Worm (Caenorhabditis elegans) whole organism, early embryonic: ENCODE data around the gene K01D12.9.

Source experiments
- B0310.2 ChIP-seq: sonication (generic microtip); optimal IDR thresholded peaks from 2 replicates; lab custom pipeline; 2016; ENCODE audit warnings: mild to moderate bottlenecking, missing genetic modification characterization, missing compliant biosample characterization
- F13C5.2 ChIP-seq: sonication (generic microtip); optimal IDR thresholded peaks from 2 replicates; lab custom pipeline; 2017; ENCODE audit warnings: mild to moderate bottlenecking, missing genetic modification characterization, inconsistent platforms, missing compliant biosample characterization
- aly-1 ChIP-seq: sonication (generic microtip); optimal IDR thresholded peaks from 2 replicates; lab custom pipeline; 2016; ENCODE audit warnings: missing genetic modification characterization, missing compliant biosample characterization
- ama-1 ChIP-seq: fragments of 150-350 bp; optimal IDR thresholded peaks from 2 replicates; lab custom pipeline; 2014
- ceh-13 ChIP-seq: fragments of 200-800 bp; sonication (Bioruptor generic); optimal IDR thresholded peaks from 2 replicates; lab custom pipeline; 2018; ENCODE audit warnings: mild to moderate bottlenecking, missing genetic modification characterization, missing compliant biosample characterization
- ceh-36 ChIP-seq: sonication (generic microtip); optimal IDR thresholded peaks from 2 replicates; lab custom pipeline; 2016; ENCODE audit warnings: missing genetic modification characterization, inconsistent platforms, missing compliant biosample characterization
- ets-7 ChIP-seq: sonication (generic microtip); optimal IDR thresholded peaks from 2 replicates; lab custom pipeline; 2016; ENCODE audit warnings: missing genotype, missing genetic modification characterization, missing compliant biosample characterization
- flt-1 ChIP-seq: fragments of 200-800 bp; sonication (Bioruptor generic); IDR thresholded peaks from 2 replicates; pipeline ENCODE4 v1.3.6; 2022; ENCODE audit warnings: missing genetic modification characterization, missing compliant biosample characterization
- hmbx-1 ChIP-seq: sonication (generic microtip); optimal IDR thresholded peaks from 2 replicates; lab custom pipeline; 2016; ENCODE audit warnings: mild to moderate bottlenecking, missing genetic modification characterization, missing compliant biosample characterization
- hmg-4 ChIP-seq: fragments of 200-800 bp; sonication (Bioruptor generic); optimal IDR thresholded peaks from 2 replicates; lab custom pipeline; 2018; ENCODE audit warnings: mild to moderate bottlenecking, missing genetic modification characterization, missing compliant biosample characterization
- hnd-1 ChIP-seq: sonication (generic microtip); optimal IDR thresholded peaks from 2 replicates; lab custom pipeline; 2016; ENCODE audit warnings: missing genetic modification characterization, missing compliant biosample characterization
- pes-1 ChIP-seq: fragments of 200-800 bp; sonication (Bioruptor generic); IDR thresholded peaks from 2 replicates; pipeline ENCODE4 v1.3.6; 2022; ENCODE audit warnings: missing genetic modification reagents, missing genetic modification characterization, missing compliant biosample characterization
- scrt-1 ChIP-seq: fragments of 200-800 bp; sonication (Bioruptor generic); IDR thresholded peaks from 2 replicates; pipeline ENCODE4 v1.3.6; 2022; ENCODE audit warnings: missing genetic modification characterization, missing compliant biosample characterization
- sea-1 ChIP-seq: fragments of 200-800 bp; sonication (Bioruptor generic); conservative IDR thresholded peaks from 2 replicates; pipeline ENCODE4 v1.3.6; 2022; ENCODE audit warnings: missing genetic modification characterization, missing compliant biosample characterization
- tbx-11 ChIP-seq: fragments of 200-800 bp; sonication (Bioruptor generic); IDR thresholded peaks from 2 replicates; pipeline ENCODE4 v1.3.6; 2022; ENCODE audit warnings: missing genetic modification characterization, missing compliant biosample characterization
- tbx-37 ChIP-seq: fragments of 200-800 bp; sonication (Bioruptor generic); conservative IDR thresholded peaks from 2 replicates; pipeline ENCODE4 v1.3.6; 2022; ENCODE audit warnings: missing genetic modification reagents, missing genetic modification characterization, missing compliant biosample characterization
- tra-4 ChIP-seq: sonication (generic microtip); optimal IDR thresholded peaks from 2 replicates; lab custom pipeline; 2017; ENCODE audit warnings: missing genetic modification characterization, missing compliant biosample characterization

The K01D12.9 gene

DNA sequence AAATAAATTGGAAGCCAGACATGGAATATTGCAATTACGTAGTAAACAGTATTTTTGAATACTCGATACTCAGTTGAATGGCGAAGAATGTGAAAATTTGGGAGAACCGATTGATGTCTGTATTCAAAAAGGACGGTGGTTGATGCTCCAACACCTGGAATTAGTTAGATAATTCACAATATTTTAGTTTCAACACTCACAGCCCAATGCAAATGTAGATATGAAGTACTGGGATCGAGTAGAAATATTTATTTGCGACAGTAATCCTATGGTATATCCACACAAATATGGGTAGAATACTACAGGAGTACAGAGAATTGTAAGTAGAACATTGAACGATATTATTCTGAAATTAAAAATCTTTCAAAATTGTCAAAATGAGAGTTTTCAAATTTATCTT is 28.7 kb upstream of the K01D12.9 start:
- TF ChIP-seq hmg-4 (GFP tag; lab: Kevin White, UChicago): no peak
- TF ChIP-seq tra-4 (tag; lab: Kevin White, UChicago): no peak
- TF ChIP-seq pes-1: no peak
- TF ChIP-seq hnd-1 (tag; lab: Kevin White, UChicago): no peak
- TF ChIP-seq F13C5.2 (tag; lab: Kevin White, UChicago): no peak
- TF ChIP-seq aly-1 (tag; lab: Kevin White, UChicago): no peak
- no peak for TF ChIP-seq sea-1
- TF ChIP-seq hmbx-1: no peak
- no peak for TF ChIP-seq tbx-37
- no peak for TF ChIP-seq B0310.2
- no peak for TF ChIP-seq ets-7 (tag; lab: Kevin White, UChicago)
- no peak for TF ChIP-seq ceh-36 (tag; lab: Kevin White, UChicago)
- no peak for TF ChIP-seq flt-1
- no peak for TF ChIP-seq ama-1 (lab: Kevin White, UChicago)
- no peak for TF ChIP-seq ceh-13 (GFP tag; lab: Kevin White, UChicago)
- no peak for TF ChIP-seq scrt-1 (GFP tag; lab: Robert Waterston, UW)

DNA sequence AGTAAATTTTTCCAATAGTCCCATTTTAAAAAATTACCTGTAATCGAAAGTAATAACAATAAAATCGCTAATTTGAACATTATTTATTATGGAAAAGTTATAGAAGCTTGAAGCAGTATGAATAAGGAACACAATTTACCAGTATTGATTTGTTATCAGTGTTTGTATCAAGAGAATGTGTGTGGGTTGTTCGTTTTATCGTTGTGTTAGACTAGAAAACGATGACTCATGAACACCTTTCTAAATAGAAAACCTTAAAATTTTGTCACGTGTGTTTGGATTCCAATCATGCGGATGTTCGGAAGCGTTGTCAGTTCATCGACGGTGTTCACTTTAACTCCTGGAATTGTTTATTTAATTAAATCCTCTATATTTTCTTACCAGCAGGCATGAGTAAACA is 27.7 kb upstream of the K01D12.9 start, which contains the start of gene C54D10.13:
TSS of gene C54D10.13 (minus strand) at position 179 of the 400 bp plus-strand sequence.
- TF ChIP-seq hmg-4 (GFP tag; lab: Kevin White, UChicago): no peak
- no peak for TF ChIP-seq tbx-37
- no peak for TF ChIP-seq pes-1
- no peak for TF ChIP-seq tbx-11 (GFP tag; lab: Robert Waterston, UW)
- no peak for TF ChIP-seq B0310.2
- no peak for TF ChIP-seq ceh-13 (GFP tag; lab: Kevin White, UChicago)
- no peak for TF ChIP-seq hmbx-1
- no peak for TF ChIP-seq hnd-1 (tag; lab: Kevin White, UChicago)
- TF ChIP-seq sea-1: no peak
- TF ChIP-seq F13C5.2 (tag; lab: Kevin White, UChicago): no peak
- no peak for TF ChIP-seq ceh-36 (tag; lab: Kevin White, UChicago)
- TF ChIP-seq scrt-1 (GFP tag; lab: Robert Waterston, UW): no peak
- TF ChIP-seq ama-1 (lab: Kevin White, UChicago): no peak
- no peak for TF ChIP-seq tra-4 (tag; lab: Kevin White, UChicago)
- no peak for TF ChIP-seq flt-1

DNA sequence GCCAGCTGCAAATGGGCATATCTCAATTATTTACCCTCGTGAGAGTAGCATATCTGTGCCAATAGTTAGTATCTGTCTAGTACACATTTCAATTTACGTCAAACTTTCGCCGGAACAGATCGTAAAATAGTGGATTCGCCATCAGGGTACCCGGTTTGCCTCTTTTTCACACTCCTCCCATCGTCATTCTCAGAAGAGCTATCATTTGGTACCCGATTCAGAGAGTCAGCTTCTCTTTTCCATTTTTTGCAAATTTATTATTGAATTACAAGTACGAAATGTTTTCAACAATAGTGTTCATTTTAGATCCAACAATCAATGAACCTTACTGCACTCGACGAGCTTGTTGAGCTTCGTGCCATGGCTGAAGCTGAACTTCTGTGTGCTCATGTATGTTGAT is 24.6 kb upstream of the K01D12.9 start, which contains the start of gene C54D10.5:
TSS of gene C54D10.5 (plus strand) at position 301 of the 400 bp plus-strand sequence.
- TF ChIP-seq ceh-13 (GFP tag; lab: Kevin White, UChicago) (no peak), hmg-4 (GFP tag; lab: Kevin White, UChicago) (no peak), tbx-37 (no peak), scrt-1 (GFP tag; lab: Robert Waterston, UW) (no peak), hmbx-1 (no peak), pes-1 (no peak)

DNA sequence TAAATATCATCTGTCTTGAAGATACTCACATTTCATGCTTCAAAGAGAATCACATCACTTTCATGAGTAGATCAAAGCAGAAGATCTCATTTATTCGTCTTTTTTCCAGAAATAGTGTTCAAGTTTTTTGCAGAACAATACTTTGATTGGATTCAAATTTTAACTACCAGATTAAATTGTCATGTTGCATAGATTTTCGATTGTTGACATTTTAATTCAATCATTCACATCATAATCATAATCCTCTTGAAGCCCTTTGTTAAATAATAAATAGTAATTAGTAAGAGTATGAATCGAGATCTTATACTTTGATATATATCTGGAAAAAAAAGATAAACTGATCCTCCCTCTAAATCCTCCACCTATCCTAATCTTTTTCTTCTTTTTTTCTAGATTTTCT is 23.4 kb upstream of the K01D12.9 start:
- TF ChIP-seq tra-4 (tag; lab: Kevin White, UChicago) (no peak), ceh-13 (GFP tag; lab: Kevin White, UChicago) (no peak), scrt-1 (GFP tag; lab: Robert Waterston, UW) (no peak), ama-1 (lab: Kevin White, UChicago) (no peak), tbx-11 (GFP tag; lab: Robert Waterston, UW) (no peak), sea-1 (no peak), ets-7 (tag; lab: Kevin White, UChicago) (no peak), hnd-1 (tag; lab: Kevin White, UChicago) (no peak), B0310.2 (no peak), flt-1 (no peak), pes-1 (no peak), ceh-36 (tag; lab: Kevin White, UChicago) (no peak)

DNA sequence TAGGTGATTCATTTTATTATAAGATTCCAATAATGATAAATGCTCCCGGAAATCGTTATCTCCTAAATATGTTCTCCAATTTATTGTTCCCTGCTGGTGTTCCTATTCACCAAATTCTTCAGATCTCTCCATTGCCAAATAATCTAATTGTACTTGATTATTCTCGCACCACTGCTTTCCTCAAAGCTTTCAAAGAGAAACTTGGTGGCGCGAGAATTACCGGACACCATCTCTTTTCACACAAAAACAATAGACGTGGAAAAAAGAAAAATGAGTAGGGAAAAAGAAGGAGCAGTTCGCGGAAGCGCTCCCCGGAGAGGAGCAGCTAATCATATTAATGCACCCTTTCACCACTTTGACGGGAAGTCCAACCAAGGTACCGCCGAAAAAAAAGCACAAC is 16.9 kb upstream of the K01D12.9 start:
- TF ChIP-seq ceh-36 (tag; lab: Kevin White, UChicago) (no peak), tbx-37 (no peak), ets-7 (tag; lab: Kevin White, UChicago) (no peak), pes-1 (no peak), hmg-4 (GFP tag; lab: Kevin White, UChicago) (no peak), hnd-1 (tag; lab: Kevin White, UChicago) (no peak), ceh-13 (GFP tag; lab: Kevin White, UChicago) (no peak), scrt-1 (GFP tag; lab: Robert Waterston, UW) (no peak), tra-4 (tag; lab: Kevin White, UChicago) (no peak), aly-1 (tag; lab: Kevin White, UChicago) (no peak), ama-1 (lab: Kevin White, UChicago) (no peak), flt-1 (no peak), hmbx-1 (no peak), B0310.2 (no peak), F13C5.2 (tag; lab: Kevin White, UChicago) (no peak), tbx-11 (GFP tag; lab: Robert Waterston, UW) (no peak), sea-1 (no peak)

DNA sequence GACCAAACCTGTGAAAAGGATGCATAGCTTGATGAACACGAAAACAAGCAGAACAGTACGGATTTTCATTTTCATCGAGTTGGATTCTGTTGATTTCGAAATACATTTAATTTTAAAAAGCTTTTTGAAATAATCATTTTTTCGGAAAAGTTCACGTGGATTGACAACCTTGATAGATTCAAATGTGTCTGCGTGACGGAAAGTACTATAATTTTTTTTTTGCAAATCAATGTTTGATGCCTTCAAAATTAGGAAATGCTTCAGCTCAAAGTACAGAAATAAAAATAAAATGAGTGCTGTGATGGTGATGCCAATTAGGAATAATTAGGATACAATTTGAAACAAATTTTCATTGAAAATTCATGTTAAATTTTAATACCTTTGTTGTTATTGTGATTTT is 16.4 kb upstream of the K01D12.9 start, which contains the start of gene C54D10.4:
TSS of gene C54D10.4 (minus strand) at position 101 of the 400 bp plus-strand sequence.
- TF ChIP-seq ceh-36 (tag; lab: Kevin White, UChicago) (no peak), hnd-1 (tag; lab: Kevin White, UChicago) (no peak), ets-7 (tag; lab: Kevin White, UChicago) (no peak), tbx-11 (GFP tag; lab: Robert Waterston, UW) (no peak), hmbx-1 (no peak), aly-1 (tag; lab: Kevin White, UChicago) (no peak), F13C5.2 (tag; lab: Kevin White, UChicago) (no peak), sea-1 (no peak), pes-1 (no peak), tra-4 (tag; lab: Kevin White, UChicago) (no peak), B0310.2 (no peak), flt-1 (no peak), ceh-13 (GFP tag; lab: Kevin White, UChicago) (no peak), tbx-37 (no peak)

DNA sequence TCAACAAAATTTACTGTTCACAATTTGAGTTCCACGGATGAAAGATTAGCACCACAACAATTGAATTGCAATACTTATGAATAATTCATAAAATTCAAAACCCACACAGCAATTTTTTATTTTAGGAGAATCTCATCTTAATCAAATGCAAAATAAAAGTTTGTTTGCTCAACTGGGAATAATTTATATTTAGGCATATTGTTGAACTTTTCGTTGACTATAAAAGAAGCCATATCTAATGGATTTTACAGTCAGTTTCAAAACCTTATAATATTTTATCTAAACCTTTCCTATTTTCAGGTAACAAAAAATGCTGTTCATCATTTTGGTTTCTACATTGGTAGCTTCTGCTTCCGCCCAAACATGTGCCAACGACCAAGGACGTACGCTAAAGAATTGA is 13.8 kb upstream of the K01D12.9 start, which contains the start of gene C54D10.3:
TSS of gene C54D10.3 (plus strand) at position 301 of the 400 bp plus-strand sequence.
- TF ChIP-seq tbx-11 (GFP tag; lab: Robert Waterston, UW) (no peak), hnd-1 (tag; lab: Kevin White, UChicago) (no peak), ceh-13 (GFP tag; lab: Kevin White, UChicago) (no peak), hmbx-1 (no peak), sea-1 (no peak), ets-7 (tag; lab: Kevin White, UChicago) (no peak), tra-4 (tag; lab: Kevin White, UChicago) (no peak), ama-1 (lab: Kevin White, UChicago) (no peak), tbx-37 (no peak)
